Fruit fly (Drosophila melanogaster) whole organism, pupa: ENCODE data around the gene Vinc.

Source experiments
- CG10348 ChIP-seq: fragments of 200-800 bp; sonication (Bioruptor generic); IDR thresholded peaks from 2 replicates; pipeline ENCODE4 v1.3.6; 2022; ENCODE audit warnings: missing biosample characterization, missing genetic modification characterization
- CG12605 ChIP-seq: fragments of 200-800 bp; sonication (Bioruptor generic); IDR thresholded peaks from 2 replicates; pipeline ENCODE4 v1.3.6; 2022; ENCODE audit warnings: missing biosample characterization, missing genetic modification characterization
- CG13204 ChIP-seq: fragments of 200-800 bp; sonication (Bioruptor generic); optimal IDR thresholded peaks from 2 replicates; lab custom pipeline; 2018; ENCODE audit warnings: missing biosample characterization, mild to moderate bottlenecking, missing genetic modification characterization, moderate library complexity
- CG14655 ChIP-seq: fragments of 200-800 bp; sonication (Bioruptor generic); optimal IDR thresholded peaks from 3 replicates; lab custom pipeline; 2017; ENCODE audit warnings: mild to moderate bottlenecking, missing biosample characterization, missing genetic modification reagents, missing genetic modification characterization
- CG15710 ChIP-seq: fragments of 200-800 bp; sonication (Bioruptor generic); optimal IDR thresholded peaks from 2 replicates; lab custom pipeline; 2018; ENCODE audit warnings: missing biosample characterization, mild to moderate bottlenecking, missing genetic modification characterization, moderate library complexity
- CG17806 ChIP-seq: fragments of 200-800 bp; sonication (Bioruptor generic); optimal IDR thresholded peaks from 2 replicates; lab custom pipeline; 2018; ENCODE audit warnings: missing biosample characterization, mild to moderate bottlenecking, missing genetic modification characterization, moderate library complexity
- CG32121 ChIP-seq: fragments of 200-800 bp; sonication (Bioruptor generic); IDR thresholded peaks from 2 replicates; pipeline ENCODE4 v1.3.6; 2022; ENCODE audit warnings: missing biosample characterization, missing genetic modification characterization
- CG34367 ChIP-seq: fragments of 200-800 bp; sonication (Bioruptor generic); optimal IDR thresholded peaks from 2 replicates; lab custom pipeline; 2018; ENCODE audit warnings: missing biosample characterization, mild to moderate bottlenecking, missing genetic modification characterization
- CG4496 ChIP-seq: fragments of 200-800 bp; sonication (Bioruptor generic); IDR thresholded peaks from 3 replicates; pipeline ENCODE4 v1.3.6; 2022; ENCODE audit warnings: missing biosample characterization, missing genetic modification characterization
- CG8159 ChIP-seq: fragments of 200-800 bp; sonication (Bioruptor generic); optimal IDR thresholded peaks from 3 replicates; lab custom pipeline; 2018; ENCODE audit warnings: missing biosample characterization, mild to moderate bottlenecking, missing genetic modification characterization, moderate library complexity
- CG8301 ChIP-seq: fragments of 200-800 bp; sonication (Bioruptor generic); optimal IDR thresholded peaks from 2 replicates; lab custom pipeline; 2018; ENCODE audit warnings: missing biosample characterization, mild to moderate bottlenecking, missing genetic modification characterization
- CG9948 ChIP-seq: fragments of 200-800 bp; sonication (Bioruptor generic); optimal IDR thresholded peaks from 2 replicates; lab custom pipeline; 2018; ENCODE audit warnings: missing biosample characterization, mild to moderate bottlenecking, missing genetic modification characterization, moderate library complexity
- D1 ChIP-seq: fragments of 200-800 bp; sonication (Bioruptor generic); optimal IDR thresholded peaks from 2 replicates; lab custom pipeline; 2018; ENCODE audit warnings: missing biosample characterization, mild to moderate bottlenecking, missing genetic modification characterization, moderate library complexity
- EcR ChIP-seq: fragments of 200-800 bp; sonication (Bioruptor generic); optimal IDR thresholded peaks from 3 replicates; lab custom pipeline; 2019; ENCODE audit warnings: missing biosample characterization, missing genetic modification characterization, mild to moderate bottlenecking, moderate library complexity, missing genetic modification reagents
- Ets98B ChIP-seq: fragments of 200-800 bp; sonication (Bioruptor generic); IDR thresholded peaks from 2 replicates; pipeline ENCODE4 v1.3.6; 2022; ENCODE audit warnings: missing biosample characterization, missing genetic modification characterization
- Pif1A ChIP-seq: fragments of 200-800 bp; sonication (Bioruptor generic); optimal IDR thresholded peaks from 3 replicates; lab custom pipeline; 2016; ENCODE audit warnings: missing biosample characterization, missing genetic modification characterization
- Pif1B ChIP-seq: fragments of 200-800 bp; sonication (Bioruptor generic); optimal IDR thresholded peaks from 3 replicates; lab custom pipeline; 2016; ENCODE audit warnings: missing biosample characterization, missing genetic modification characterization
- Snoo ChIP-seq: fragments of 200-800 bp; sonication (Bioruptor generic); optimal IDR thresholded peaks from 3 replicates; lab custom pipeline; 2017; ENCODE audit warnings: missing biosample characterization, mild to moderate bottlenecking, missing genetic modification characterization, inconsistent platforms
- fd96Ca ChIP-seq: fragments of 200-800 bp; sonication (Bioruptor generic); IDR thresholded peaks from 3 replicates; pipeline ENCODE4 v1.3.6; 2022; ENCODE audit warnings: missing biosample characterization, missing genetic modification characterization
- gl ChIP-seq: fragments of 200-800 bp; sonication (Bioruptor generic); optimal IDR thresholded peaks from 2 replicates; lab custom pipeline; 2018; ENCODE audit warnings: missing biosample characterization, mild to moderate bottlenecking, missing genetic modification characterization
- rn ChIP-seq: fragments of 200-800 bp; sonication (Bioruptor generic); IDR thresholded peaks from 2 replicates; pipeline ENCODE4 v1.3.6; 2022; ENCODE audit warnings: missing biosample characterization, missing genetic modification characterization

Gene Vinc

dm6 chrX:2208641-2209241 lies 13.6 kb downstream of the Vinc start:
- no peak for TF ChIP-seq CG8159 (tag; lab: Kevin White, UChicago)
- no peak for TF ChIP-seq D1 (tag; lab: Kevin White, UChicago)
- no peak for TF ChIP-seq Snoo (tag; lab: Kevin White, UChicago)
- no peak for TF ChIP-seq EcR
- TF ChIP-seq CG34367 (tag; lab: Kevin White, UChicago): no peak
- no peak for TF ChIP-seq Ets98B
- TF ChIP-seq CG15710 (tag; lab: Kevin White, UChicago): no peak
- TF ChIP-seq CG10348 (GFP tag; lab: Robert Waterston, UW): 0 out of 2 replicates have a peak, but pooled peaks have one; percentile 39
- TF ChIP-seq CG14655 (GFP tag; lab: Kevin White, UChicago): no peak
- no peak for TF ChIP-seq CG17806
- TF ChIP-seq Pif1B (GFP tag; lab: Kevin White, UChicago): no peak
- no peak for TF ChIP-seq CG12605
- peak; percentile 65; the same call in 2 of the 3 replicates for TF ChIP-seq fd96Ca
- TF ChIP-seq rn (GFP tag; lab: Robert Waterston, UW): no peak
- no peak for TF ChIP-seq gl (tag; lab: Kevin White, UChicago)
- TF ChIP-seq Pif1A (GFP tag; lab: Kevin White, UChicago): no peak
- TF ChIP-seq CG13204 (GFP tag; lab: Kevin White, UChicago): no peak
- no peak for TF ChIP-seq CG8301 (tag; lab: Kevin White, UChicago)
- peak; percentile 34; the same call in 1 of the 2 replicates for TF ChIP-seq CG32121
- TF ChIP-seq CG4496 (GFP tag; lab: Robert Waterston, UW): peak; percentile 13; the same call in 1 of the 3 replicates
- TF ChIP-seq CG9948 (tag; lab: Kevin White, UChicago): no peak
- TF ChIP-seq, all 21 proteins: peak for 4

dm6 chrX:2203766-2204165 lies 18.6 kb downstream of the Vinc start, which contains the start of gene FarO:
Gene FarO (minus strand): TSS chrX:2203866.
- TF ChIP-seq CG34367 (tag; lab: Kevin White, UChicago) (no peak), CG14655 (GFP tag; lab: Kevin White, UChicago) (no peak), rn (GFP tag; lab: Robert Waterston, UW) (no peak), CG10348 (GFP tag; lab: Robert Waterston, UW) (no peak), Snoo (tag; lab: Kevin White, UChicago) (no peak), Pif1A (GFP tag; lab: Kevin White, UChicago) (no peak), D1 (tag; lab: Kevin White, UChicago) (no peak), CG32121 (no peak), CG9948 (tag; lab: Kevin White, UChicago) (no peak), Ets98B (no peak), gl (tag; lab: Kevin White, UChicago) (no peak), CG13204 (GFP tag; lab: Kevin White, UChicago) (no peak), CG8159 (tag; lab: Kevin White, UChicago) (no peak), Pif1B (GFP tag; lab: Kevin White, UChicago) (no peak), CG17806 (no peak), EcR (no peak), fd96Ca (no peak), CG15710 (tag; lab: Kevin White, UChicago) (no peak), CG8301 (tag; lab: Kevin White, UChicago) (no peak), CG4496 (GFP tag; lab: Robert Waterston, UW) (no peak)
- TF ChIP-seq, all 21 proteins: peak for 0

- TF ChIP-seq CG10348 (GFP tag; lab: Robert Waterston, UW): no peak
- no peak for TF ChIP-seq gl (tag; lab: Kevin White, UChicago)
- no peak for TF ChIP-seq CG32121
- TF ChIP-seq CG13204 (GFP tag; lab: Kevin White, UChicago): no peak
- TF ChIP-seq CG14655 (GFP tag; lab: Kevin White, UChicago): no peak
- no peak for TF ChIP-seq CG17806
- TF ChIP-seq CG15710 (tag; lab: Kevin White, UChicago): no peak
- TF ChIP-seq CG12605: no peak
- no peak for TF ChIP-seq Ets98B
- no peak for TF ChIP-seq EcR
- TF ChIP-seq fd96Ca: no peak
- no peak for TF ChIP-seq Pif1A (GFP tag; lab: Kevin White, UChicago)
- no peak for TF ChIP-seq CG9948 (tag; lab: Kevin White, UChicago)
- TF ChIP-seq Pif1B (GFP tag; lab: Kevin White, UChicago): no peak
- no peak for TF ChIP-seq Snoo (tag; lab: Kevin White, UChicago)
- no peak for TF ChIP-seq CG8301 (tag; lab: Kevin White, UChicago)
- TF ChIP-seq CG4496 (GFP tag; lab: Robert Waterston, UW): no peak
- TF ChIP-seq CG8159 (tag; lab: Kevin White, UChicago): no peak
- TF ChIP-seq D1 (tag; lab: Kevin White, UChicago): no peak
- no peak for TF ChIP-seq rn (GFP tag; lab: Robert Waterston, UW)
Measured at dm6 chrX:2199303-2199702, 23.1 kb downstream of the Vinc start.

- TF ChIP-seq Pif1B (GFP tag; lab: Kevin White, UChicago): no peak
- no peak for TF ChIP-seq CG15710 (tag; lab: Kevin White, UChicago)
- no peak for TF ChIP-seq CG8159 (tag; lab: Kevin White, UChicago)
- TF ChIP-seq CG10348 (GFP tag; lab: Robert Waterston, UW): no peak
- no peak for TF ChIP-seq Pif1A (GFP tag; lab: Kevin White, UChicago)
- TF ChIP-seq CG4496 (GFP tag; lab: Robert Waterston, UW): no peak
- no peak for TF ChIP-seq D1 (tag; lab: Kevin White, UChicago)
- TF ChIP-seq CG12605: no peak
Measured at dm6 chrX:2198272-2198571, 24.1 kb downstream of the Vinc start.

DNA sequence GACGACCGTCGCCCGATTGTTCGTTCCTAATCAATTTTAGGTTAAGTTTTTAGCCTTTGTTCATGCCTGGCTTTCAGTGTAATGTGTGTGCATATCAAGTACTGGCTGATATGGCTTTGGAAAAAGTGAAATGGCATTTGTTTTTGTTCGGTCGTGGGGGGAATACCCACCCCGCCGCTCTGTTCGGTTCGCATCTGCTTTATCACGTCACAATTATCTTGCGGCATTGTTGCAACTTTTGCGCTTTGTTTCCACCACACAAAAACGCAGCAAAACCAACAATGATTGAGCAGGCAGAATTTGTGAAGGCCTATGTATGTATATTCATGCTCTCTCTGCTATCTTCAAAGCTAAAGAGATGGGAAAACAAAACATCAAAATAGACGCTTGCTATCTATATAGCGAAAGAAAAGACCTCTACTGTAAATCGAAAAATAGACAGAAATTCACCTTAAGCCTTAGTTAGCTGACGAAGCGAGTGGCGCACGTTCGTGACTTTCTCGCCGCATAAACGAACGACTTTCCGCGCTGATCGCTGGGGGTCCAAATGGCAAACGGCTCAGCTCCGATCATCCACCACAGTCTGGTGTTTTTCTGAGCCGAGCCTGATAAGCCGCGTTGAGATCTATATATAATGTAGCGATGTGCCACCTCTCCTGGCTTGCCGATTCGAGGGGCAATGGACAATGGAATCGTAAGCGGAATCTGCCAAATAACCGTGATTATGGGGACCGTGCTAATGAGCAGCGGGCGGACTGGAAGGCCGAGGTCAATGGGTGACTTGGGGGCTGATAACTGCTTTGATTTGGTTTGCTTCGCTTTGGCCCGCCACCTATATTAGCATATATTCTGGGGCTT lies 24.7 kb downstream of the Vinc start:
- no peak for TF ChIP-seq Pif1A (GFP tag; lab: Kevin White, UChicago)
- peak; percentile 11; the same call in 1 of the 2 replicates for TF ChIP-seq Ets98B
- peak; percentile 10 for TF ChIP-seq EcR
- TF ChIP-seq, all 21 proteins: peak for 2
